Worm (Caenorhabditis elegans): Measurements from ENCODE around the gene str-130.

Gene str-130

DNA sequence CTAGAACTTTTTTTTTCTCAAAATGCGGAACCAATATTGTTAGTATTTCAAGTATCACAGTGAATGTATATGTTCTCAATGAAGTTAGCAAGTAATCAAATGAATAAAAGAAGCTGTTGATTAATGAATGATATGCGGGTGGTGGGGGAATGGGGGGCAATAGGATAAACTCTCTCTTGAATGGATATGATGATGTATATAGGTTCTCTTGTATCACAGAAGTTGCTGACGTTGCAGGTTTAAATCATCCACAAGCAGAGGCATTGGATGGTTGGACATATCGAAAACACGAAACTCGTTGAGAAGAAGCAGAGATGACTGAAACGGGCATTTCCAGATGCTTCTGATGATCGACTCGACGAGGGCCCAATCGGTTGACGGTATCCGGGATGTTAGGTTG lies 50.9 kb downstream of the str-130 start:
- TF ChIP-seq ama-1 (optimal IDR thresholded peaks at IDR 0.05) (peak; percentile 70), lir-3 (tag; optimal IDR thresholded peaks at IDR 0.05) (no peak), nhr-41 (GFP tag; IDR thresholded peaks at IDR 0.05) (no peak), nhr-237 (tag; optimal IDR thresholded peaks at IDR 0.05) (no peak)

Measured in whole organism, L4 larva.